Fruit fly (Drosophila melanogaster) S2 (cell line): ENCODE data around the gene bol.

Experiments
- CG8478 ChIP-seq: fragments of >200 bp; optimal IDR thresholded peaks from 2 replicates; lab custom pipeline; 2018
- CTCF ChIP-seq, 2 experiments: fragments of >200 bp; optimal IDR thresholded peaks; 2 replicates each; lab custom pipeline; 2018

- TF ChIP-seq CG8478 (lab: Kevin White, UChicago) (no peak), CTCF (optimal IDR thresholded peaks at IDR 0.05; lab: Kevin White, UChicago) (no peak)
Measured at dm6 chr3L:9119564-9119963, 14.6 kb downstream of the bol start.
